Worm (Caenorhabditis elegans): ENCODE data around the gene F20B10.3.

The F20B10.3 gene

ce11 chrIV:12197679-12198078 lies 29.6 kb downstream of the F20B10.3 start:
- TF ChIP-seq T22C8.4 (GFP tag; IDR thresholded peaks at IDR 0.05): no peak
- no peak for TF ChIP-seq ref-1 (GFP tag; conservative IDR thresholded peaks at IDR 0.05)
- TF ChIP-seq tab-1 (GFP tag; IDR thresholded peaks at IDR 0.05): no peak
- TF ChIP-seq cog-1 (tag; optimal IDR thresholded peaks at IDR 0.05): no peak
- TF ChIP-seq ztf-29 (GFP tag; IDR thresholded peaks at IDR 0.05): no peak
- TF ChIP-seq flt-1 (GFP tag; IDR thresholded peaks at IDR 0.05): no peak
- no peak for TF ChIP-seq klf-2 (GFP tag; conservative IDR thresholded peaks at IDR 0.05)
- TF ChIP-seq ztf-23 (GFP tag; IDR thresholded peaks at IDR 0.05): no peak
- TF ChIP-seq med-1 (GFP tag; optimal IDR thresholded peaks at IDR 0.05; ENCODE audit: insufficient read depth): no peak

ce11 chrIV:12198816-12199215 lies 30.8 kb downstream of the F20B10.3 start:
- TF ChIP-seq tab-1 (GFP tag; IDR thresholded peaks at IDR 0.05) (no peak), ztf-23 (GFP tag; IDR thresholded peaks at IDR 0.05) (no peak), T22C8.4 (GFP tag; IDR thresholded peaks at IDR 0.05) (no peak), flt-1 (GFP tag; IDR thresholded peaks at IDR 0.05) (no peak), med-1 (GFP tag; optimal IDR thresholded peaks at IDR 0.05; ENCODE audit: insufficient read depth) (no peak)

- TF ChIP-seq ztf-23 (GFP tag; IDR thresholded peaks at IDR 0.05) (no peak), tab-1 (GFP tag; IDR thresholded peaks at IDR 0.05) (no peak), flt-1 (GFP tag; IDR thresholded peaks at IDR 0.05) (no peak), med-1 (GFP tag; optimal IDR thresholded peaks at IDR 0.05; ENCODE audit: insufficient read depth) (no peak)
These were observed 31.6 kb downstream of the F20B10.3 start for ce11 chrIV:12199538-12200158.

- TF ChIP-seq med-1 (GFP tag; optimal IDR thresholded peaks at IDR 0.05; ENCODE audit: insufficient read depth) (no peak), ztf-23 (GFP tag; IDR thresholded peaks at IDR 0.05) (no peak), flt-1 (GFP tag; IDR thresholded peaks at IDR 0.05) (no peak), ztf-29 (GFP tag; IDR thresholded peaks at IDR 0.05) (no peak), klf-2 (GFP tag; conservative IDR thresholded peaks at IDR 0.05) (no peak), cog-1 (tag; optimal IDR thresholded peaks at IDR 0.05) (no peak), T22C8.4 (GFP tag; IDR thresholded peaks at IDR 0.05) (no peak), ref-1 (GFP tag; conservative IDR thresholded peaks at IDR 0.05) (no peak), tab-1 (GFP tag; IDR thresholded peaks at IDR 0.05) (no peak)
These were observed 32.8 kb downstream of the F20B10.3 start for ce11 chrIV:12200812-12201211.

- no peak for TF ChIP-seq ztf-23 (GFP tag; IDR thresholded peaks at IDR 0.05)
- TF ChIP-seq T22C8.4 (GFP tag; IDR thresholded peaks at IDR 0.05): no peak
- no peak for TF ChIP-seq ref-1 (GFP tag; conservative IDR thresholded peaks at IDR 0.05)
- TF ChIP-seq ztf-29 (GFP tag; IDR thresholded peaks at IDR 0.05): no peak
- TF ChIP-seq tab-1 (GFP tag; IDR thresholded peaks at IDR 0.05): no peak
- no peak for TF ChIP-seq flt-1 (GFP tag; IDR thresholded peaks at IDR 0.05)
- no peak for TF ChIP-seq cog-1 (tag; optimal IDR thresholded peaks at IDR 0.05)
- no peak for TF ChIP-seq med-1 (GFP tag; optimal IDR thresholded peaks at IDR 0.05; ENCODE audit: insufficient read depth)
- TF ChIP-seq klf-2 (GFP tag; conservative IDR thresholded peaks at IDR 0.05): no peak
These were observed 34.0 kb downstream of the F20B10.3 start for ce11 chrIV:12202000-12202399.

- TF ChIP-seq flt-1 (GFP tag; IDR thresholded peaks at IDR 0.05) (no peak), ztf-23 (GFP tag; IDR thresholded peaks at IDR 0.05) (no peak), tab-1 (GFP tag; IDR thresholded peaks at IDR 0.05) (no peak), T22C8.4 (GFP tag; IDR thresholded peaks at IDR 0.05) (no peak), cog-1 (tag; optimal IDR thresholded peaks at IDR 0.05) (no peak), med-1 (GFP tag; optimal IDR thresholded peaks at IDR 0.05; ENCODE audit: insufficient read depth) (no peak), ref-1 (GFP tag; conservative IDR thresholded peaks at IDR 0.05) (no peak), klf-2 (GFP tag; conservative IDR thresholded peaks at IDR 0.05) (no peak), ztf-29 (GFP tag; IDR thresholded peaks at IDR 0.05) (no peak)
These were observed 34.9 kb downstream of the F20B10.3 start, which contains the start of gene F35G2.1 for ce11 chrIV:12202949-12203348. Gene F35G2.1 (plus strand): TSS chrIV:12203249.

ce11 chrIV:12203968-12204367 lies 35.9 kb downstream of the F20B10.3 start:
- TF ChIP-seq cog-1 (tag; optimal IDR thresholded peaks at IDR 0.05): no peak
- TF ChIP-seq tab-1 (GFP tag; IDR thresholded peaks at IDR 0.05): no peak
- TF ChIP-seq ztf-23 (GFP tag; IDR thresholded peaks at IDR 0.05): no peak
- no peak for TF ChIP-seq ztf-29 (GFP tag; IDR thresholded peaks at IDR 0.05)
- no peak for TF ChIP-seq klf-2 (GFP tag; conservative IDR thresholded peaks at IDR 0.05)
- TF ChIP-seq ref-1 (GFP tag; conservative IDR thresholded peaks at IDR 0.05): no peak
- no peak for TF ChIP-seq flt-1 (GFP tag; IDR thresholded peaks at IDR 0.05)
- TF ChIP-seq T22C8.4 (GFP tag; IDR thresholded peaks at IDR 0.05): no peak
- TF ChIP-seq med-1 (GFP tag; optimal IDR thresholded peaks at IDR 0.05; ENCODE audit: insufficient read depth): no peak

- TF ChIP-seq med-1 (GFP tag; optimal IDR thresholded peaks at IDR 0.05; ENCODE audit: insufficient read depth): no peak
- TF ChIP-seq T22C8.4 (GFP tag; IDR thresholded peaks at IDR 0.05): no peak
- TF ChIP-seq klf-2 (GFP tag; conservative IDR thresholded peaks at IDR 0.05): no peak
- TF ChIP-seq ztf-23 (GFP tag; IDR thresholded peaks at IDR 0.05): no peak
- TF ChIP-seq ztf-29 (GFP tag; IDR thresholded peaks at IDR 0.05): no peak
- no peak for TF ChIP-seq flt-1 (GFP tag; IDR thresholded peaks at IDR 0.05)
- no peak for TF ChIP-seq ref-1 (GFP tag; conservative IDR thresholded peaks at IDR 0.05)
- TF ChIP-seq tab-1 (GFP tag; IDR thresholded peaks at IDR 0.05): no peak
- TF ChIP-seq cog-1 (tag; optimal IDR thresholded peaks at IDR 0.05): no peak
These were observed 39.4 kb downstream of the F20B10.3 start for ce11 chrIV:12207454-12207853.

- TF ChIP-seq T22C8.4 (GFP tag; IDR thresholded peaks at IDR 0.05) (no peak), flt-1 (GFP tag; IDR thresholded peaks at IDR 0.05) (no peak), ztf-29 (GFP tag; IDR thresholded peaks at IDR 0.05) (no peak), ztf-23 (GFP tag; IDR thresholded peaks at IDR 0.05) (no peak)
These were observed 39.8 kb downstream of the F20B10.3 start for ce11 chrIV:12207873-12208272.

- no peak for TF ChIP-seq ztf-23 (GFP tag; IDR thresholded peaks at IDR 0.05)
- no peak for TF ChIP-seq cog-1 (tag; optimal IDR thresholded peaks at IDR 0.05)
- no peak for TF ChIP-seq tab-1 (GFP tag; IDR thresholded peaks at IDR 0.05)
- TF ChIP-seq ztf-29 (GFP tag; IDR thresholded peaks at IDR 0.05): no peak
- TF ChIP-seq med-1 (GFP tag; optimal IDR thresholded peaks at IDR 0.05; ENCODE audit: insufficient read depth): no peak
- TF ChIP-seq klf-2 (GFP tag; conservative IDR thresholded peaks at IDR 0.05): no peak
- no peak for TF ChIP-seq T22C8.4 (GFP tag; IDR thresholded peaks at IDR 0.05)
- TF ChIP-seq flt-1 (GFP tag; IDR thresholded peaks at IDR 0.05): no peak
- no peak for TF ChIP-seq ref-1 (GFP tag; conservative IDR thresholded peaks at IDR 0.05)
These were observed 41.1 kb downstream of the F20B10.3 start, which contains the start of the genes marb-1 and F35G2.3 for ce11 chrIV:12208984-12209676. Gene marb-1 (minus strand): TSS chrIV:12209010. Gene F35G2.3 (plus strand): TSS chrIV:12209626.
